Comparison of ENCODE assay signal across 3 worm cellular contexts in the genomic region with DNA sequence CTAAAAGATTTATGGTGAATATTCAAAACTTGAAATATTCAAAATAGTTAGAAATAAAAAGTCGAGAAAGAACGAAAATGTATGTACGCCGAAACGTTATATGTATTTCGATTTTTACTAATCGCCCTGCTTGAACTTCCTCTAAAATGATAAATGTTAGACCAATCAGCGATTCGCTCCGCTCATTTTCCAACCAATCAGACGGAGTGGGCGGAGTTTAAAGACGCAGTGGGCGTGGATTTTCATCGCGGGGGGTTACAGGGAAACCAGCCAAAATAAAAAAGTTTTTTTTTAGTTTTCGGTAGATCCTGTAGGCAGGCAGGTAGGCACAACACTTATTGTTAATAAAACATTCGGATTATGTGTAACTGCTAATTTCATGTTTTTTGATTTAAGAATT.
TF ChIP-seq lines count a peak whose summit lies in the region.

No protein-coding gene starts in this region.

TF ChIP-seq in whole organism, L3 larva, 47 proteins besides CTCF, POLR2A, EP300 and RAD21:
- TF ChIP-seq nfya-1 (tag; optimal IDR thresholded peaks at IDR 0.05; lab: Kevin White, UChicago; ENCODE audit: insufficient read depth): peak; percentile 94
- TF ChIP-seq skn-1 (tag; optimal IDR thresholded peaks at IDR 0.05; lab: Kevin White, UChicago): no peak

TF ChIP-seq in whole organism, late embryonic, 69 proteins besides CTCF, POLR2A, EP300 and RAD21:
- TF ChIP-seq ceh-14 (tag; optimal IDR thresholded peaks at IDR 0.05; lab: Kevin White, UChicago): no peak
- peak; percentile 90 for TF ChIP-seq nfya-1 (tag; optimal IDR thresholded peaks at IDR 0.05; lab: Kevin White, UChicago)
- TF ChIP-seq elt-4 (tag; optimal IDR thresholded peaks at IDR 0.05; lab: Kevin White, UChicago): no peak
- no peak for TF ChIP-seq hlh-8 (tag; optimal IDR thresholded peaks at IDR 0.05; lab: Kevin White, UChicago)

TF ChIP-seq in whole organism, young adult, 124 proteins besides CTCF, POLR2A, EP300 and RAD21:
- TF ChIP-seq T07F8.4 (tag; optimal IDR thresholded peaks at IDR 0.05; lab: Kevin White, UChicago): no peak
- no peak for TF ChIP-seq F23B12.7 (tag; optimal IDR thresholded peaks at IDR 0.05; lab: Kevin White, UChicago; ENCODE audit: insufficient read depth)
- no peak for TF ChIP-seq F10E7.11 (tag; optimal IDR thresholded peaks at IDR 0.05; lab: Kevin White, UChicago)
- TF ChIP-seq nfyb-1 (GFP tag; IDR thresholded peaks at IDR 0.05; lab: Robert Waterston, UW): peak; percentile 64; the same call in 1 of the 2 replicates
